Fruit fly (Drosophila melanogaster) whole organism, embryonic: ENCODE data around the gene mus101.
A peak's percentile ranks its signal among the peaks of the same experiment; 100 is the strongest.

Experiments used
- Bteb2 ChIP-seq: fragments of 200-800 bp; sonication (Bioruptor generic); optimal IDR thresholded peaks from 2 replicates; lab custom pipeline; 2016; ENCODE audit warnings: missing biosample characterization, missing genetic modification characterization
- CG10209 ChIP-seq: fragments of 200-800 bp; sonication (Bioruptor generic); optimal IDR thresholded peaks from 3 replicates; lab custom pipeline; 2017; ENCODE audit warnings: missing biosample characterization, mild to moderate bottlenecking, missing genetic modification characterization, missing genetic modification reagents
- CG11247 ChIP-seq: fragments of 200-800 bp; sonication (Bioruptor generic); IDR thresholded peaks from 2 replicates; pipeline ENCODE4 v1.3.6; 2022; ENCODE audit warnings: missing biosample characterization, missing genetic modification characterization
- CG12391 ChIP-seq: fragments of 200-800 bp; sonication (Bioruptor generic); optimal IDR thresholded peaks from 3 replicates; lab custom pipeline; 2018; ENCODE audit warnings: missing biosample characterization, mild to moderate bottlenecking, missing genetic modification characterization, moderate library complexity
- CG13624 ChIP-seq: fragments of 200-800 bp; sonication (Bioruptor generic); optimal IDR thresholded peaks from 2 replicates; lab custom pipeline; 2016; ENCODE audit warnings: missing biosample characterization, missing genetic modification characterization
- CG15011 ChIP-seq: fragments of 200-800 bp; sonication (Bioruptor generic); optimal IDR thresholded peaks from 3 replicates; lab custom pipeline; 2018; ENCODE audit warnings: missing biosample characterization, mild to moderate bottlenecking, missing genetic modification characterization
- CG17802 ChIP-seq: fragments of 200-800 bp; sonication (Bioruptor generic); optimal IDR thresholded peaks from 2 replicates; lab custom pipeline; 2018; ENCODE audit warnings: missing biosample characterization, mild to moderate bottlenecking, missing genetic modification characterization, moderate library complexity
- CG2120 ChIP-seq: fragments of 200-800 bp; sonication (Bioruptor generic); optimal IDR thresholded peaks from 3 replicates; lab custom pipeline; 2016; ENCODE audit warnings: missing biosample characterization, missing genetic modification characterization
- CG32772 ChIP-seq: fragments of 200-800 bp; sonication (Bioruptor generic); IDR thresholded peaks from 2 replicates; pipeline ENCODE4 v1.3.6; 2022; ENCODE audit warnings: missing biosample characterization, missing genetic modification characterization
- CG5245 ChIP-seq: fragments of 200-800 bp; sonication (Bioruptor generic); optimal IDR thresholded peaks from 3 replicates; lab custom pipeline; 2016; ENCODE audit warnings: missing biosample characterization, missing genetic modification characterization
- CG6791 ChIP-seq: fragments of 200-800 bp; sonication (Bioruptor generic); IDR thresholded peaks from 3 replicates; pipeline ENCODE4 v1.3.6; 2022; ENCODE audit warnings: missing biosample characterization, missing genetic modification characterization; ENCODE audit not compliant: partially characterized antibody
- CG8359 ChIP-seq: fragments of 200-800 bp; sonication (Bioruptor generic); optimal IDR thresholded peaks from 2 replicates; lab custom pipeline; 2017; ENCODE audit warnings: missing biosample characterization, mild to moderate bottlenecking, missing genetic modification characterization, borderline replicate concordance
- CG9727 ChIP-seq: fragments of 200-800 bp; sonication (Bioruptor generic); optimal IDR thresholded peaks from 3 replicates; lab custom pipeline; 2017; ENCODE audit warnings: missing biosample characterization, mild to moderate bottlenecking, missing genetic modification characterization
- CG9932 ChIP-seq: fragments of 200-800 bp; sonication (Bioruptor generic); IDR thresholded peaks from 2 replicates; pipeline ENCODE4 v1.3.6; 2022; ENCODE audit warnings: missing biosample characterization, missing genetic modification characterization
- CTCF ChIP-seq: fragments of 200-800 bp; sonication (Bioruptor generic); optimal IDR thresholded peaks from 2 replicates; lab custom pipeline; 2017; ENCODE audit warnings: missing biosample characterization, mild to moderate bottlenecking, missing genetic modification characterization, moderate library complexity
- D ChIP-seq, 2 experiments: fragments of 200-800 bp in 1 of 2; fragments of >200 bp in 1 of 2; sonication (Bioruptor generic) in 1 of 2; optimal IDR thresholded peaks; 2 replicates in 1 of 2; 3 replicates in 1 of 2; lab custom pipeline; 2017; ENCODE audit warnings: mild to moderate bottlenecking in 1 of 2, missing biosample characterization in 1 of 2, missing genetic modification characterization in 1 of 2, missing genetic modification reagents in 1 of 2
- D19B ChIP-seq: fragments of 200-800 bp; sonication (Bioruptor generic); optimal IDR thresholded peaks from 2 replicates; lab custom pipeline; 2017; ENCODE audit warnings: missing biosample characterization, mild to moderate bottlenecking, missing genetic modification characterization
- Drgx ChIP-seq: fragments of 200-800 bp; sonication (Bioruptor generic); IDR thresholded peaks from 2 replicates; pipeline ENCODE4 v1.3.6; 2022; ENCODE audit warnings: missing biosample characterization, missing genetic modification characterization
- HLHmδ ChIP-seq: fragments of 200-800 bp; sonication (Bioruptor generic); optimal IDR thresholded peaks from 2 replicates; lab custom pipeline; 2018; ENCODE audit warnings: missing biosample characterization, mild to moderate bottlenecking, missing genetic modification characterization, moderate library complexity
- Lim3 ChIP-seq: fragments of 200-800 bp; sonication (Bioruptor generic); IDR thresholded peaks from 2 replicates; pipeline ENCODE4 v1.3.6; 2022; ENCODE audit warnings: missing biosample characterization, missing genetic modification characterization
- Mrtf ChIP-seq: fragments of 200-800 bp; sonication (Bioruptor generic); IDR thresholded peaks from 3 replicates; pipeline ENCODE4 v1.3.6; 2022; ENCODE audit warnings: missing biosample characterization, missing genetic modification characterization
- Nf-YB ChIP-seq: fragments of 200-800 bp; sonication (Bioruptor generic); optimal IDR thresholded peaks from 3 replicates; lab custom pipeline; 2019; ENCODE audit warnings: missing biosample characterization, mild to moderate bottlenecking, missing genetic modification characterization, moderate library complexity
- NfI ChIP-seq: fragments of 200-800 bp; sonication (Bioruptor generic); optimal IDR thresholded peaks from 3 replicates; lab custom pipeline; 2018; ENCODE audit warnings: missing biosample characterization, mild to moderate bottlenecking, missing genetic modification characterization, moderate library complexity
- Oaz ChIP-seq: fragments of 200-800 bp; sonication (Bioruptor generic); IDR thresholded peaks from 2 replicates; pipeline ENCODE4 v1.3.6; 2022; ENCODE audit warnings: missing biosample characterization, missing genetic modification characterization
- Optix ChIP-seq: fragments of 200-800 bp; sonication (Bioruptor generic); IDR thresholded peaks from 3 replicates; pipeline ENCODE4 v1.3.6; 2022; ENCODE audit warnings: missing biosample characterization, missing genetic modification characterization
- Ptx1 ChIP-seq: fragments of 200-800 bp; sonication (Bioruptor generic); IDR thresholded peaks from 2 replicates; pipeline ENCODE4 v1.3.6; 2022; ENCODE audit warnings: missing biosample characterization, missing genetic modification characterization
- Side ChIP-seq: fragments of 200-800 bp; sonication (Bioruptor generic); optimal IDR thresholded peaks from 2 replicates; lab custom pipeline; 2016; ENCODE audit warnings: missing biosample characterization, missing genetic modification characterization
- Taf1 ChIP-seq: fragments of 200-800 bp; sonication (Bioruptor generic); IDR thresholded peaks from 2 replicates; pipeline ENCODE4 v1.3.6; 2022; ENCODE audit warnings: missing biosample characterization, missing genetic modification characterization
- ab ChIP-seq: fragments of 200-800 bp; sonication (Bioruptor generic); optimal IDR thresholded peaks from 2 replicates; lab custom pipeline; 2016; ENCODE audit warnings: missing biosample characterization, missing genetic modification characterization
- amos ChIP-seq: fragments of 200-800 bp; sonication (Bioruptor generic); IDR thresholded peaks from 2 replicates; pipeline ENCODE4 v1.3.6; 2022; ENCODE audit warnings: missing biosample characterization, missing genetic modification characterization; ENCODE audit not compliant: partially characterized antibody
- cato ChIP-seq: fragments of 200-800 bp; sonication (Bioruptor generic); optimal IDR thresholded peaks from 2 replicates; lab custom pipeline; 2016; ENCODE audit warnings: missing biosample characterization, missing genetic modification characterization, borderline replicate concordance
- croc ChIP-seq: fragments of 200-800 bp; sonication (Bioruptor generic); conservative IDR thresholded peaks from 3 replicates; pipeline ENCODE4 v1.3.6; 2022; ENCODE audit warnings: missing biosample characterization, missing genetic modification characterization
- dm ChIP-seq: fragments of 200-800 bp; sonication (Bioruptor generic); optimal IDR thresholded peaks from 3 replicates; lab custom pipeline; 2016; ENCODE audit warnings: missing biosample characterization, missing genetic modification characterization
- dmrt11E ChIP-seq: fragments of 200-800 bp; sonication (Bioruptor generic); optimal IDR thresholded peaks from 3 replicates; lab custom pipeline; 2018; ENCODE audit warnings: missing biosample characterization, mild to moderate bottlenecking, missing genetic modification characterization, moderate library complexity
- dpn ChIP-seq, 2 experiments: fragments of 200-800 bp; sonication (Bioruptor generic); optimal IDR thresholded peaks; 3 replicates each; lab custom pipeline; 2016; ENCODE audit warnings: missing biosample characterization in 2 of 2, missing genetic modification characterization in 2 of 2
- emc ChIP-seq: fragments of 200-800 bp; sonication (Bioruptor generic); optimal IDR thresholded peaks from 2 replicates; lab custom pipeline; 2016; ENCODE audit warnings: missing biosample characterization, missing genetic modification characterization
- eve ChIP-seq, 2 experiments: fragments of >200 bp; optimal IDR thresholded peaks; 2 replicates each; lab custom pipeline; 2017; ENCODE audit warnings: missing biosample characterization in 2 of 2, missing genetic modification characterization in 2 of 2
- gro ChIP-seq: fragments of 200-800 bp; sonication (Bioruptor generic); optimal IDR thresholded peaks from 2 replicates; lab custom pipeline; 2016; ENCODE audit warnings: missing biosample characterization, missing genetic modification characterization
- gsb ChIP-seq: fragments of 200-800 bp; sonication (Bioruptor generic); IDR thresholded peaks from 2 replicates; pipeline ENCODE4 v1.3.6; 2022; ENCODE audit warnings: missing biosample characterization, missing genetic modification characterization
- her ChIP-seq: fragments of 200-800 bp; sonication (Bioruptor generic); optimal IDR thresholded peaks from 2 replicates; lab custom pipeline; 2016; ENCODE audit warnings: missing biosample characterization, missing genetic modification characterization
- lab ChIP-seq: fragments of 200-800 bp; sonication (Bioruptor generic); optimal IDR thresholded peaks from 3 replicates; lab custom pipeline; 2017; ENCODE audit warnings: missing biosample characterization, missing genetic modification characterization, mild to moderate bottlenecking, moderate library complexity, missing genetic modification reagents
- lov ChIP-seq, 2 experiments: fragments of 200-800 bp in 1 of 2; fragments of >200 bp in 1 of 2; sonication (Bioruptor generic) in 1 of 2; IDR thresholded peaks in 1 of 2; optimal IDR thresholded peaks in 1 of 2; 2 replicates in 1 of 2; 3 replicates in 1 of 2; pipeline versions ENCODE4 v1.3.6 to Lab custom; 2017 to 2022; ENCODE audit warnings: missing biosample characterization in 1 of 2, missing genetic modification characterization in 1 of 2
- luna ChIP-seq: fragments of 200-800 bp; sonication (Bioruptor generic); optimal IDR thresholded peaks from 2 replicates; lab custom pipeline; 2016; ENCODE audit warnings: missing biosample characterization, missing genetic modification characterization
- odd ChIP-seq: fragments of 200-800 bp; sonication (Bioruptor generic); optimal IDR thresholded peaks from 2 replicates; lab custom pipeline; 2017; ENCODE audit warnings: missing biosample characterization, mild to moderate bottlenecking, missing genetic modification characterization
- rib ChIP-seq: fragments of 200-800 bp; sonication (Bioruptor generic); IDR thresholded peaks from 2 replicates; pipeline ENCODE4 v1.3.6; 2022; ENCODE audit warnings: missing biosample characterization, missing genetic modification characterization
- slbo ChIP-seq: fragments of 200-800 bp; sonication (Bioruptor generic); IDR thresholded peaks from 2 replicates; pipeline ENCODE4 v1.3.6; 2022; ENCODE audit warnings: missing biosample characterization, missing genetic modification characterization
- slou ChIP-seq: fragments of 200-800 bp; sonication (Bioruptor generic); optimal IDR thresholded peaks from 3 replicates; lab custom pipeline; 2016; ENCODE audit warnings: missing biosample characterization, missing genetic modification characterization
- ssp ChIP-seq: fragments of 200-800 bp; sonication (Bioruptor generic); IDR thresholded peaks from 2 replicates; pipeline ENCODE4 v1.3.6; 2022; ENCODE audit warnings: missing biosample characterization, missing genetic modification characterization
- stc ChIP-seq: fragments of 200-800 bp; sonication (Bioruptor generic); IDR thresholded peaks from 2 replicates; pipeline ENCODE4 v1.3.6; 2022; ENCODE audit warnings: missing biosample characterization, missing genetic modification characterization
- tio ChIP-seq: fragments of 200-800 bp; sonication (Bioruptor generic); optimal IDR thresholded peaks from 2 replicates; lab custom pipeline; 2017; ENCODE audit warnings: missing biosample characterization, missing genetic modification characterization, inconsistent platforms

The mus101 gene

DNA sequence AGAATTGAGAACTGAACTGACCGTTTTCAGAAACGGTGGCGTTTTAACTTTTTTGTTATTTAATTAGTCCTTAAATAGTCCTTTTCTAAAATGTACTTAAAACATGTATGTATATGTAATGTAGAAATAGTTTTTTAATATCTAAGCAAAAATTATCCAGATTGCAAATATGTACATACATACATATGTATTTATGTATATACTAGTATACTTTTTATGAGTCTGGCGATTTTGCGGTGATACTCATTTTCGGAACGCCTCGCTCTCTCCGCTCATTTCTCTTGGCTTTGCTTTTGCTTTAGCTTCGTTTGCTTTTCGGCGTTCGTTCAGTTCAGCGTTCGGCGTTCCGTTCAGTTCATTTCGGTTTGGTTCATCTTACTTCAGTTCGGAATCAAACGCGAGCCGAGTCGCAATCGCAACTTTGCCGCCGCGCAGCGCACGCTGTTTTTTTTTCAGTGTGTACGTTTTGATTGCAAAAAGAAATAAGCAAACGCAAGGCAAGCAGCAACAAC is 40.4 kb downstream of the mus101 start, which contains the start of gene rdgB (continued):
- TF ChIP-seq slbo (GFP tag; lab: Robert Waterston, UW) (peak; percentile 76), Taf1 (GFP tag; lab: Robert Waterston, UW) (peak; percentile 39; the same call in 1 of the 2 replicates), CG17802 (no peak), ssp (GFP tag; lab: Robert Waterston, UW) (peak; percentile 68), amos (GFP tag; lab: Robert Waterston, UW) (peak; percentile 22; the same call in 1 of the 2 replicates), croc (GFP tag; lab: Robert Waterston, UW) (peak; percentile 69; the same call in 2 of the 3 replicates), Lim3 (no peak), Drgx (GFP tag; lab: Robert Waterston, UW) (peak; percentile 71), CG12391 (tag; lab: Kevin White, UChicago) (peak; percentile 82), CG5245 (GFP tag; lab: Kevin White, UChicago) (peak; percentile 45), Mrtf (GFP tag; lab: Robert Waterston, UW) (peak; percentile 46; the same call in 2 of the 3 replicates), NfI (GFP tag; lab: Kevin White, UChicago) (peak; percentile 73), emc (GFP tag; lab: Kevin White, UChicago) (no peak), gsb (GFP tag; lab: Robert Waterston, UW) (no peak), Bteb2 (GFP tag; lab: Kevin White, UChicago) (no peak), eve (GFP tag; optimal IDR thresholded peaks at IDR 0.05; lab: Kevin White, UChicago) (peak in 1 of 2 experiments; percentile 92), rib (GFP tag; lab: Robert Waterston, UW) (peak; percentile 66), lov (optimal IDR thresholded peaks at IDR 0.05; lab: Kevin White, UChicago) (no peak), lov (GFP tag; IDR thresholded peaks at IDR 0.05; lab: Robert Waterston, UW) (no peak), CG9932 (GFP tag; lab: Robert Waterston, UW) (peak; percentile 68), CG11247 (GFP tag; lab: Robert Waterston, UW) (peak; percentile 77), CG32772 (GFP tag; lab: Robert Waterston, UW) (peak; percentile 39), Oaz (GFP tag; lab: Robert Waterston, UW) (peak; percentile 45; the same call in 1 of the 2 replicates), cato (GFP tag; lab: Kevin White, UChicago) (peak; percentile 20), CG10209 (GFP tag; lab: Kevin White, UChicago) (peak; percentile 87), Optix (peak; percentile 20; the same call in 1 of the 3 replicates), CG6791 (no peak), CG2120 (GFP tag; lab: Kevin White, UChicago) (peak; percentile 75), Side (GFP tag; lab: Kevin White, UChicago) (no peak), tio (GFP tag; lab: Kevin White, UChicago) (peak; percentile 67), Ptx1 (GFP tag; lab: Robert Waterston, UW) (peak; percentile 73), her (GFP tag; lab: Kevin White, UChicago) (no peak), lab (GFP tag; lab: Kevin White, UChicago) (peak; percentile 78), Nf-YB (GFP tag; lab: Kevin White, UChicago) (peak; percentile 56), dm (no peak), gro (peak; percentile 23), stc (peak; percentile 30; the same call in 1 of the 2 replicates), CG15011 (GFP tag; lab: Kevin White, UChicago) (peak; percentile 78), slou (GFP tag; lab: Kevin White, UChicago) (peak; percentile 59), D (optimal IDR thresholded peaks at IDR 0.05; lab: Kevin White, UChicago) (no peak), D (GFP tag; optimal IDR thresholded peaks at IDR 0.05; lab: Kevin White, UChicago) (peak; percentile 76), HLHmδ (GFP tag; lab: Kevin White, UChicago) (no peak), CG13624 (GFP tag; lab: Kevin White, UChicago) (peak; percentile 21), ab (peak; percentile 7), CG8359 (no peak), dpn (GFP tag; optimal IDR thresholded peaks at IDR 0.05; lab: Kevin White, UChicago) (peak; percentile 32 to 75), D19B (GFP tag; lab: Kevin White, UChicago) (peak; percentile 57), odd (GFP tag; lab: Kevin White, UChicago) (peak; percentile 72), CG9727 (GFP tag; lab: Kevin White, UChicago) (peak; percentile 75), dmrt11E (tag; lab: Kevin White, UChicago) (peak; percentile 50), luna (GFP tag; lab: Kevin White, UChicago) (no peak), CTCF (GFP tag; lab: Kevin White, UChicago) (no peak)
